Fruit fly (Drosophila melanogaster) whole organism, embryonic: ENCODE measurements around the gene MSAmiP.

Experiments
- CG10209 ChIP-seq: fragments of 200-800 bp; sonication (Bioruptor generic); optimal IDR thresholded peaks from 3 replicates; lab custom pipeline; 2017; ENCODE audit warnings: missing biosample characterization, mild to moderate bottlenecking, missing genetic modification characterization, missing genetic modification reagents
- CG10959 ChIP-seq: fragments of 200-800 bp; sonication (Bioruptor generic); IDR thresholded peaks from 2 replicates; pipeline ENCODE4 v1.3.6; 2022; ENCODE audit warnings: missing biosample characterization, missing genetic modification characterization
- CG11456 ChIP-seq: fragments of 200-800 bp; sonication (Bioruptor generic); IDR thresholded peaks from 3 replicates; pipeline ENCODE4 v1.3.6; 2022; ENCODE audit warnings: missing biosample characterization, missing genetic modification characterization
- CG15514 ChIP-seq: fragments of 200-800 bp; sonication (Bioruptor generic); optimal IDR thresholded peaks from 3 replicates; lab custom pipeline; 2017; ENCODE audit warnings: missing biosample characterization, missing genetic modification characterization, mild to moderate bottlenecking, moderate library complexity, missing genetic modification reagents
- CG1792 ChIP-seq: fragments of 200-800 bp; sonication (Bioruptor generic); optimal IDR thresholded peaks from 2 replicates; lab custom pipeline; 2016; ENCODE audit warnings: missing biosample characterization, missing genetic modification characterization
- CG18262 ChIP-seq: fragments of 200-800 bp; optimal IDR thresholded peaks from 3 replicates; lab custom pipeline; 2019; ENCODE audit warnings: missing biosample characterization, mild to moderate bottlenecking, missing genetic modification characterization, moderate library complexity
- CG1832 ChIP-seq: fragments of 200-800 bp; sonication (Bioruptor generic); optimal IDR thresholded peaks from 2 replicates; lab custom pipeline; 2017; ENCODE audit warnings: missing biosample characterization, mild to moderate bottlenecking, missing genetic modification characterization, inconsistent platforms
- CG31224 ChIP-seq: fragments of 200-800 bp; sonication (Bioruptor generic); IDR thresholded peaks from 2 replicates; pipeline ENCODE4 v1.3.6; 2022; ENCODE audit warnings: missing biosample characterization, missing genetic modification characterization
- CG3163 ChIP-seq: fragments of 200-800 bp; sonication (Bioruptor generic); optimal IDR thresholded peaks from 3 replicates; lab custom pipeline; 2016; ENCODE audit warnings: missing biosample characterization, missing genetic modification characterization
- CG4282 ChIP-seq: fragments of 200-800 bp; sonication (Bioruptor generic); optimal IDR thresholded peaks from 2 replicates; lab custom pipeline; 2016; ENCODE audit warnings: missing biosample characterization, missing genetic modification characterization
- CG43689 ChIP-seq: fragments of 200-800 bp; sonication (Bioruptor generic); IDR thresholded peaks from 2 replicates; pipeline ENCODE4 v1.3.6; 2022; ENCODE audit warnings: missing biosample characterization, missing genetic modification characterization
- CG4617 ChIP-seq: fragments of 200-800 bp; sonication (Bioruptor generic); optimal IDR thresholded peaks from 3 replicates; lab custom pipeline; 2016; ENCODE audit warnings: missing biosample characterization, missing genetic modification characterization, borderline replicate concordance
- CG7786 ChIP-seq: fragments of 200-800 bp; sonication (Bioruptor generic); optimal IDR thresholded peaks from 2 replicates; lab custom pipeline; 2016; ENCODE audit warnings: missing biosample characterization, missing genetic modification characterization
- CG7987 ChIP-seq: fragments of 200-800 bp; sonication (Bioruptor generic); optimal IDR thresholded peaks from 2 replicates; lab custom pipeline; 2018; ENCODE audit warnings: missing biosample characterization, mild to moderate bottlenecking, missing genetic modification characterization, moderate library complexity
- CG9437 ChIP-seq: fragments of 200-800 bp; sonication (Bioruptor generic); optimal IDR thresholded peaks from 2 replicates; lab custom pipeline; 2018; ENCODE audit warnings: missing biosample characterization, mild to moderate bottlenecking, missing genetic modification characterization
- CG9609 ChIP-seq: fragments of 200-800 bp; sonication (Bioruptor generic); optimal IDR thresholded peaks from 3 replicates; lab custom pipeline; 2016; ENCODE audit warnings: missing biosample characterization, missing genetic modification characterization
- CTCF ChIP-seq: fragments of 200-800 bp; sonication (Bioruptor generic); optimal IDR thresholded peaks from 2 replicates; lab custom pipeline; 2017; ENCODE audit warnings: missing biosample characterization, mild to moderate bottlenecking, missing genetic modification characterization, moderate library complexity
- Fer2 ChIP-seq: fragments of 200-800 bp; sonication (Bioruptor generic); optimal IDR thresholded peaks from 2 replicates; lab custom pipeline; 2018; ENCODE audit warnings: missing biosample characterization, mild to moderate bottlenecking, missing genetic modification characterization, moderate library complexity
- GATAe ChIP-seq: fragments of 200-800 bp; sonication (Bioruptor generic); conservative IDR thresholded peaks from 2 replicates; pipeline ENCODE4 v1.3.6; 2022; ENCODE audit warnings: missing biosample characterization, missing genetic modification characterization
- HHEX ChIP-seq: fragments of 200-800 bp; sonication (Bioruptor generic); optimal IDR thresholded peaks from 3 replicates; lab custom pipeline; 2017; ENCODE audit warnings: missing biosample characterization, mild to moderate bottlenecking, missing genetic modification characterization, missing genetic modification reagents
- Hand ChIP-seq: fragments of 200-800 bp; sonication (Bioruptor generic); optimal IDR thresholded peaks from 2 replicates; lab custom pipeline; 2017; ENCODE audit warnings: mild to moderate bottlenecking, missing biosample characterization, missing genetic modification reagents, missing genetic modification characterization
- Hr3 ChIP-seq: fragments of 200-800 bp; sonication (Bioruptor generic); optimal IDR thresholded peaks from 3 replicates; lab custom pipeline; 2016; ENCODE audit warnings: missing biosample characterization, missing genetic modification characterization
- Hr78 ChIP-seq, 2 experiments: fragments of 200-800 bp in 1 of 2; fragments of >200 bp in 1 of 2; sonication (Bioruptor generic) in 1 of 2; optimal IDR thresholded peaks; 2 replicates each; lab custom pipeline; 2017 to 2019; ENCODE audit warnings: missing biosample characterization in 2 of 2, missing genetic modification characterization in 2 of 2, mild to moderate bottlenecking in 1 of 2, moderate library complexity in 1 of 2
- NFAT ChIP-seq: fragments of 200-800 bp; sonication (Bioruptor generic); IDR thresholded peaks from 2 replicates; pipeline ENCODE4 v1.3.6; 2022; ENCODE audit warnings: missing biosample characterization, missing genetic modification characterization
- Nf-YB ChIP-seq: fragments of 200-800 bp; sonication (Bioruptor generic); optimal IDR thresholded peaks from 3 replicates; lab custom pipeline; 2019; ENCODE audit warnings: missing biosample characterization, mild to moderate bottlenecking, missing genetic modification characterization, moderate library complexity
- Optix ChIP-seq: fragments of 200-800 bp; sonication (Bioruptor generic); IDR thresholded peaks from 3 replicates; pipeline ENCODE4 v1.3.6; 2022; ENCODE audit warnings: missing biosample characterization, missing genetic modification characterization
- Six4 ChIP-seq: fragments of 200-800 bp; sonication (Bioruptor generic); optimal IDR thresholded peaks from 2 replicates; lab custom pipeline; 2016; ENCODE audit warnings: missing biosample characterization, missing genetic modification characterization
- Sox102F ChIP-seq: fragments of 200-800 bp; sonication (Bioruptor generic); optimal IDR thresholded peaks from 2 replicates; lab custom pipeline; 2018; ENCODE audit warnings: missing biosample characterization, mild to moderate bottlenecking, missing genetic modification characterization, moderate library complexity
- Sry-β ChIP-seq: fragments of 200-800 bp; sonication (Bioruptor generic); optimal IDR thresholded peaks from 2 replicates; lab custom pipeline; 2018; ENCODE audit warnings: missing biosample characterization, mild to moderate bottlenecking, missing genetic modification characterization, moderate library complexity
- Usf ChIP-seq: fragments of 200-800 bp; sonication (Bioruptor generic); optimal IDR thresholded peaks from 2 replicates; lab custom pipeline; 2017; ENCODE audit warnings: missing genotype, missing biosample characterization, missing genetic modification characterization
- Xrp1 ChIP-seq: fragments of 200-800 bp; sonication (Bioruptor generic); IDR thresholded peaks from 2 replicates; pipeline ENCODE4 v1.3.6; 2022; ENCODE audit warnings: missing biosample characterization, missing genetic modification characterization
- ash1 ChIP-seq: fragments of 200-800 bp; sonication (Bioruptor generic); optimal IDR thresholded peaks from 2 replicates; lab custom pipeline; 2018; ENCODE audit warnings: missing biosample characterization, mild to moderate bottlenecking, missing genetic modification characterization
- az2 ChIP-seq: fragments of 200-800 bp; sonication (Bioruptor generic); optimal IDR thresholded peaks from 3 replicates; lab custom pipeline; 2016; ENCODE audit warnings: missing biosample characterization, missing genetic modification characterization
- bab2 ChIP-seq: fragments of 200-800 bp; sonication (Bioruptor generic); optimal IDR thresholded peaks from 2 replicates; lab custom pipeline; 2016; ENCODE audit warnings: missing biosample characterization, missing genetic modification characterization
- croc ChIP-seq: fragments of 200-800 bp; sonication (Bioruptor generic); conservative IDR thresholded peaks from 3 replicates; pipeline ENCODE4 v1.3.6; 2022; ENCODE audit warnings: missing biosample characterization, missing genetic modification characterization
- dati ChIP-seq: fragments of 200-800 bp; sonication (Bioruptor generic); IDR thresholded peaks from 2 replicates; pipeline ENCODE4 v1.3.6; 2022; ENCODE audit warnings: missing biosample characterization, missing genetic modification characterization
- dysf ChIP-seq: fragments of 200-800 bp; sonication (Bioruptor generic); IDR thresholded peaks from 3 replicates; pipeline ENCODE4 v1.3.6; 2022; ENCODE audit warnings: missing biosample characterization, missing genetic modification characterization
- ems ChIP-seq: fragments of 200-800 bp; sonication (Bioruptor generic); optimal IDR thresholded peaks from 3 replicates; lab custom pipeline; 2016; ENCODE audit warnings: missing biosample characterization, missing genetic modification characterization
- en ChIP-seq: fragments of 200-800 bp; sonication (Bioruptor generic); optimal IDR thresholded peaks from 2 replicates; lab custom pipeline; 2016; ENCODE audit warnings: missing biosample characterization, missing genetic modification characterization
- ewg ChIP-seq: fragments of 200-800 bp; sonication (Bioruptor generic); optimal IDR thresholded peaks from 3 replicates; lab custom pipeline; 2017; ENCODE audit warnings: mild to moderate bottlenecking, missing biosample characterization, missing genetic modification reagents, missing genetic modification characterization
- gce ChIP-seq: fragments of 200-800 bp; sonication (Bioruptor generic); IDR thresholded peaks from 3 replicates; pipeline ENCODE4 v1.3.6; 2022; ENCODE audit warnings: missing biosample characterization, missing genetic modification characterization
- inv ChIP-seq: fragments of 200-800 bp; sonication (Bioruptor generic); IDR thresholded peaks from 2 replicates; pipeline ENCODE4 v1.3.6; 2022; ENCODE audit warnings: missing biosample characterization, missing genetic modification characterization; ENCODE audit not compliant: partially characterized antibody
- phol ChIP-seq: fragments of 200-800 bp; sonication (Bioruptor generic); optimal IDR thresholded peaks from 3 replicates; lab custom pipeline; 2018; ENCODE audit warnings: missing biosample characterization, mild to moderate bottlenecking, missing genetic modification characterization, moderate library complexity
- pum ChIP-seq: fragments of 200-800 bp; sonication (Bioruptor generic); optimal IDR thresholded peaks from 2 replicates; lab custom pipeline; 2016; ENCODE audit warnings: missing biosample characterization, missing genetic modification characterization
- ranshi ChIP-seq: fragments of 200-800 bp; sonication (Bioruptor generic); IDR thresholded peaks from 2 replicates; pipeline ENCODE4 v1.3.6; 2022; ENCODE audit warnings: missing biosample characterization, missing genetic modification characterization
- rib ChIP-seq: fragments of 200-800 bp; sonication (Bioruptor generic); IDR thresholded peaks from 2 replicates; pipeline ENCODE4 v1.3.6; 2022; ENCODE audit warnings: missing biosample characterization, missing genetic modification characterization
- sens-2 ChIP-seq: fragments of 200-800 bp; sonication (Bioruptor generic); IDR thresholded peaks from 2 replicates; pipeline ENCODE4 v1.3.6; 2022; ENCODE audit warnings: missing biosample characterization, missing genetic modification characterization
- tgo ChIP-seq: fragments of 200-800 bp; sonication (Bioruptor generic); IDR thresholded peaks from 3 replicates; pipeline ENCODE4 v1.3.6; 2022; ENCODE audit warnings: missing biosample characterization, missing genetic modification characterization
- tio ChIP-seq: fragments of 200-800 bp; sonication (Bioruptor generic); optimal IDR thresholded peaks from 2 replicates; lab custom pipeline; 2017; ENCODE audit warnings: missing biosample characterization, missing genetic modification characterization, inconsistent platforms
- tll ChIP-seq, 2 experiments: fragments of 200-800 bp in 1 of 2; fragments of >200 bp in 1 of 2; sonication (Bioruptor generic) in 1 of 2; optimal IDR thresholded peaks; 2 replicates each; lab custom pipeline; 2017 to 2019; ENCODE audit warnings: missing biosample characterization in 2 of 2, missing genetic modification characterization in 2 of 2, mild to moderate bottlenecking in 1 of 2, moderate library complexity in 1 of 2
- z ChIP-seq: fragments of 200-800 bp; sonication (Bioruptor generic); IDR thresholded peaks from 3 replicates; pipeline ENCODE4 v1.3.6; 2022; ENCODE audit warnings: missing biosample characterization, missing genetic modification characterization

The MSAmiP gene

DNA sequence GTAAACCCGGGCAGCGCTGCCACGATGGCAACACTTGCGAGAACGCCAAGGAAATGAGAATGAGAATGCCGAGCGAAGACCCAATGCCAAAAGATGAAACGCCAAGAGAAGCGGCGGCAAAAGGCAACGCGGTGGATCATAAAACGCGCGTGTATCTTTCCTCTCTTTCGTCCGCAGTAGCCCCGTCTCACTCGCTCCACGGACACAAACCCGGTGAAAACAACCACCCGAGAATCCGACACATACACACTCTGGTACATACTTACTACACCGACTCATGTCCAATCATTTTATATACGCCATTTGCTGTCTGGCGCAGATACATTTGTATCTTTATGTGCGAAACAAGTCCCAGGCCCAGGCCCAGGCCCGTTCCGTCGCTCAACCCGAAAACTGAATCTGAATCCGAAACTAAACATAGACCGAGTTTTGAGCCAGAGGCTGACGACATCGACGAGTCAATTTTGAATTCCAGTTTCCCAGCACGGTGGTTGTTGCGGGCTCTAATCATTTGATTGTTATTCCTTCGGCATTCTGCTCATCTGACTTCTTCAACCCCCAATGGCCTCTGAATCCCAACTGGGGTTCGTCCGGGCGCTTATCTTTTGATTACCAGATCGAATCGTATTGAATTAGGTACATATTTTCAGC is 27.6 kb upstream of the MSAmiP start (continued):
- TF ChIP-seq CG31224 (GFP tag; lab: Robert Waterston, UW) (no peak), en (GFP tag; lab: Kevin White, UChicago) (no peak), Sox102F (GFP tag; lab: Kevin White, UChicago) (no peak), pum (GFP tag; lab: Kevin White, UChicago) (no peak), CG11456 (no peak), sens-2 (GFP tag; lab: Robert Waterston, UW) (no peak), CG10959 (GFP tag; lab: Robert Waterston, UW) (no peak), tio (GFP tag; lab: Kevin White, UChicago) (no peak), Xrp1 (GFP tag; lab: Robert Waterston, UW) (no peak), CG9609 (GFP tag; lab: Kevin White, UChicago) (no peak), ranshi (GFP tag; lab: Robert Waterston, UW) (no peak), CG4617 (GFP tag; lab: Kevin White, UChicago) (no peak), bab2 (GFP tag; lab: Kevin White, UChicago) (no peak), inv (GFP tag; lab: Robert Waterston, UW) (no peak), Hr78 (GFP tag; optimal IDR thresholded peaks at IDR 0.05; lab: Kevin White, UChicago) (no peak), CG3163 (GFP tag; lab: Kevin White, UChicago) (no peak), Usf (GFP tag; lab: Kevin White, UChicago) (no peak), CG1832 (GFP tag; lab: Kevin White, UChicago) (peak; percentile 76), CG10209 (GFP tag; lab: Kevin White, UChicago) (no peak), Nf-YB (peak; percentile 88), CG15514 (GFP tag; lab: Kevin White, UChicago) (no peak), CG7987 (no peak), CG18262 (tag; lab: Kevin White, UChicago) (no peak), rib (GFP tag; lab: Robert Waterston, UW) (no peak), tll (GFP tag; optimal IDR thresholded peaks at IDR 0.05; lab: Kevin White, UChicago) (peak in 1 of 2 experiments; percentile 62), Hand (no peak), ems (GFP tag; lab: Kevin White, UChicago) (no peak), tgo (GFP tag; lab: Robert Waterston, UW) (no peak), CG1792 (GFP tag; lab: Kevin White, UChicago) (no peak), z (GFP tag; lab: Robert Waterston, UW) (no peak), Hr3 (no peak), CG7786 (GFP tag; lab: Kevin White, UChicago) (no peak), Six4 (GFP tag; lab: Kevin White, UChicago) (no peak), HHEX (GFP tag; lab: Kevin White, UChicago) (no peak), ewg (peak; percentile 17), GATAe (no peak), phol (tag; lab: Kevin White, UChicago) (no peak), ash1 (no peak), CG4282 (GFP tag; lab: Kevin White, UChicago) (no peak), croc (GFP tag; lab: Robert Waterston, UW) (no peak), Sry-β (GFP tag; lab: Kevin White, UChicago) (no peak), Optix (no peak), dati (no peak), gce (no peak), dysf (no peak), Fer2 (tag; lab: Kevin White, UChicago) (no peak), CG43689 (GFP tag; lab: Robert Waterston, UW) (no peak), NFAT (GFP tag; lab: Robert Waterston, UW) (no peak), CTCF (GFP tag; lab: Kevin White, UChicago) (no peak), CG9437 (GFP tag; lab: Kevin White, UChicago) (no peak), az2 (GFP tag; lab: Kevin White, UChicago) (no peak)
